Worm (Caenorhabditis elegans): Measurements from ENCODE around the gene dmd-4.

DNA sequence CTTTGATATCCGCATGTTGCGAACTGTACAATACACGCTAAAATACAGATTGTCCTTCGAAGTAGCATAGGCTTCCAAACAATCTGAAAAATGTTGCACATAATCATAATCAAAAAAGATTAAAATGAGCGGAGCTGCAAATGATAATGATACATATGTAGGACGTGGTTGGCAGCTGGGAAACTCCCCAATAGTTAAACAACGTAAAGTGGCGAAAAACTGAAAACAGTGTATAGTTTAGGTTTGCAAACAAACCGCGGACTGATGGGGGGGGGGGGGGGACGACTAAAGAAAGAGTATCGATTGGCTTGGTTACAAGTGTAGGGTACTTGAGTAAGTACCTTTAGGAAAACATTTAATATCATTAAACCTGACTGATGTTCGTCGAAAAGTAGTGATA, 43.5 kb upstream of the dmd-4 start, which contains the start of gene hex-5:
- TF ChIP-seq sptf-1 (tag; optimal IDR thresholded peaks at IDR 0.05) (no peak), mls-2 (tag; optimal IDR thresholded peaks at IDR 0.05) (no peak), lsy-2 (tag; optimal IDR thresholded peaks at IDR 0.05) (no peak), blmp-1 (tag; optimal IDR thresholded peaks at IDR 0.05) (no peak), nhr-237 (tag; optimal IDR thresholded peaks at IDR 0.05) (no peak), unc-39 (tag; optimal IDR thresholded peaks at IDR 0.05) (no peak), nhr-2 (tag; optimal IDR thresholded peaks at IDR 0.05) (no peak), zip-8 (tag; optimal IDR thresholded peaks at IDR 0.05) (no peak), ces-1 (GFP tag; optimal IDR thresholded peaks at IDR 0.05) (no peak), hlh-1 (tag; optimal IDR thresholded peaks at IDR 0.05) (no peak), unc-62 (GFP tag; optimal IDR thresholded peaks at IDR 0.05) (no peak), nhr-12 (tag; optimal IDR thresholded peaks at IDR 0.05) (no peak), elt-1 (tag; optimal IDR thresholded peaks at IDR 0.05; ENCODE audit: borderline replicate concordance, insufficient read depth) (no peak)
